Worm (Caenorhabditis elegans) whole organism, L1 larva: ENCODE results near the gene nhr-138.

ENCODE experiments used
- C16A3.4 ChIP-seq: fragments of 150-350 bp; optimal IDR thresholded peaks from 2 replicates; lab custom pipeline; 2014; ENCODE audit warnings: missing biosample characterization, missing genetic modification characterization
- alr-1 ChIP-seq: fragments of 200-800 bp; sonication (Bioruptor generic); optimal IDR thresholded peaks from 2 replicates; lab custom pipeline; 2018; ENCODE audit warnings: borderline replicate concordance, mild to moderate bottlenecking, missing genetic modification characterization, missing compliant biosample characterization
- ama-1 ChIP-seq: fragments of 150-350 bp; optimal IDR thresholded peaks from 2 replicates; lab custom pipeline; 2014
- ceh-63 ChIP-seq: fragments of 200-800 bp; sonication (Bioruptor generic); optimal IDR thresholded peaks from 2 replicates; lab custom pipeline; 2018; ENCODE audit warnings: mild to moderate bottlenecking, missing genetic modification characterization, missing compliant biosample characterization
- ceh-8 ChIP-seq: fragments of 200-800 bp; sonication (Bioruptor generic); optimal IDR thresholded peaks from 2 replicates; lab custom pipeline; 2018; ENCODE audit warnings: mild to moderate bottlenecking, missing genetic modification characterization, moderate library complexity, missing compliant biosample characterization
- ceh-82 ChIP-seq, 3 experiments: fragments of 150-350 bp in 1 of 3; sonication (generic microtip) in 2 of 3; optimal IDR thresholded peaks; 2 replicates each; lab custom pipeline; 2014 to 2017; ENCODE audit warnings: missing biosample characterization in 3 of 3, missing genetic modification characterization in 3 of 3
- dsc-1 ChIP-seq: sonication (generic microtip); optimal IDR thresholded peaks from 2 replicates; lab custom pipeline; 2016; ENCODE audit warnings: mild to moderate bottlenecking, missing genetic modification characterization, missing compliant biosample characterization
- egl-13 ChIP-seq: sonication (generic microtip); optimal IDR thresholded peaks from 2 replicates; lab custom pipeline; 2016; ENCODE audit warnings: missing genotype, missing genetic modification reagents, missing genetic modification characterization, missing compliant biosample characterization
- elt-2 ChIP-seq: sonication (generic microtip); optimal IDR thresholded peaks from 2 replicates; lab custom pipeline; 2016; ENCODE audit warnings: missing genetic modification characterization, mild to moderate bottlenecking, inconsistent platforms, missing compliant biosample characterization, missing genetic modification reagents
- fkh-10 ChIP-seq: sonication (generic microtip); optimal IDR thresholded peaks from 2 replicates; lab custom pipeline; 2017; ENCODE audit warnings: missing biosample characterization, missing genetic modification reagents, missing genetic modification characterization
- fkh-8 ChIP-seq: sonication (generic microtip); optimal IDR thresholded peaks from 2 replicates; lab custom pipeline; 2016; ENCODE audit warnings: mild to moderate bottlenecking, missing genetic modification characterization, missing compliant biosample characterization
- fos-1 ChIP-seq: fragments of 150-350 bp; optimal IDR thresholded peaks from 2 replicates; lab custom pipeline; 2014; ENCODE audit warnings: missing biosample characterization, missing genetic modification characterization
- irx-1 ChIP-seq: sonication (generic microtip); optimal IDR thresholded peaks from 2 replicates; lab custom pipeline; 2016; ENCODE audit warnings: missing genetic modification characterization, missing compliant biosample characterization
- isw-1 ChIP-seq: fragments of 200-800 bp; sonication (Bioruptor generic); IDR thresholded peaks from 2 replicates; pipeline ENCODE4 v1.3.6; 2022; ENCODE audit warnings: missing genetic modification characterization, missing compliant biosample characterization
- lin-14 ChIP-seq: fragments of 200-800 bp; sonication (Bioruptor generic); optimal IDR thresholded peaks from 2 replicates; lab custom pipeline; 2018; ENCODE audit warnings: mild to moderate bottlenecking, missing genetic modification characterization, moderate library complexity, missing compliant biosample characterization
- lin-35 ChIP-seq, 2 experiments: fragments of 150-350 bp; optimal IDR thresholded peaks; 2 replicates each; lab custom pipeline; 2014; ENCODE audit warnings: missing biosample characterization in 2 of 2, missing genetic modification characterization in 2 of 2, missing genetic modification reagents in 2 of 2
- lin-39 ChIP-seq: fragments of 150-350 bp; optimal IDR thresholded peaks from 2 replicates; lab custom pipeline; 2014; ENCODE audit warnings: missing biosample characterization, missing genetic modification reagents, missing genetic modification characterization
- lsy-2 ChIP-seq, 2 experiments: fragments of 150-350 bp; optimal IDR thresholded peaks; 2 replicates each; lab custom pipeline; 2014; ENCODE audit warnings: missing biosample characterization in 2 of 2, missing genetic modification characterization in 2 of 2
- mab-9 ChIP-seq: fragments of 200-800 bp; sonication (Bioruptor generic); IDR thresholded peaks from 2 replicates; pipeline ENCODE4 v1.3.6; 2022; ENCODE audit warnings: missing genetic modification reagents, missing genetic modification characterization, missing compliant biosample characterization
- mef-2 ChIP-seq: fragments of 150-350 bp; optimal IDR thresholded peaks from 2 replicates; lab custom pipeline; 2014; ENCODE audit warnings: missing biosample characterization, missing genetic modification characterization
- nhr-28 ChIP-seq: fragments of 150-350 bp; optimal IDR thresholded peaks from 2 replicates; lab custom pipeline; 2014; ENCODE audit warnings: missing biosample characterization, missing genetic modification characterization
- nhr-47 ChIP-seq: sonication (generic microtip); optimal IDR thresholded peaks from 2 replicates; lab custom pipeline; 2016; ENCODE audit warnings: mild to moderate bottlenecking, missing genetic modification characterization, moderate library complexity, missing compliant biosample characterization
- nhr-71 ChIP-seq: sonication (generic microtip); optimal IDR thresholded peaks from 2 replicates; lab custom pipeline; 2016; ENCODE audit warnings: mild to moderate bottlenecking, missing genetic modification characterization, moderate library complexity, missing compliant biosample characterization
- nhr-76 ChIP-seq: sonication (generic microtip); optimal IDR thresholded peaks from 2 replicates; lab custom pipeline; 2017; ENCODE audit warnings: missing biosample characterization, missing genetic modification characterization
- nhr-85 ChIP-seq: sonication (generic microtip); peaks from one replicate; lab custom pipeline; 2016; ENCODE audit warnings: missing genetic modification characterization, inconsistent platforms, missing compliant biosample characterization
- pag-3 ChIP-seq: sonication (generic microtip); optimal IDR thresholded peaks from 2 replicates; lab custom pipeline; 2017; ENCODE audit warnings: missing genetic modification characterization, mild to moderate bottlenecking, missing compliant biosample characterization, antibody characterized with exemption, borderline replicate concordance; ENCODE audit not compliant: insufficient read depth
- pax-3 ChIP-seq: fragments of 200-800 bp; sonication (Bioruptor generic); optimal IDR thresholded peaks from 2 replicates; lab custom pipeline; 2018; ENCODE audit warnings: mild to moderate bottlenecking, missing genetic modification characterization, moderate library complexity, missing compliant biosample characterization
- skn-1 ChIP-seq: fragments of 150-350 bp; optimal IDR thresholded peaks from 2 replicates; lab custom pipeline; 2014; ENCODE audit warnings: missing biosample characterization, missing genetic modification characterization
- sox-4 ChIP-seq: sonication (generic microtip); optimal IDR thresholded peaks from 2 replicates; lab custom pipeline; 2016; ENCODE audit warnings: missing genetic modification characterization, missing compliant biosample characterization
- sup-37 ChIP-seq: fragments of 200-800 bp; sonication (Bioruptor generic); optimal IDR thresholded peaks from 2 replicates; lab custom pipeline; 2018; ENCODE audit warnings: mild to moderate bottlenecking, missing genetic modification characterization, missing compliant biosample characterization
- swsn-7 ChIP-seq: sonication (generic microtip); optimal IDR thresholded peaks from 2 replicates; lab custom pipeline; 2016; ENCODE audit warnings: missing genetic modification characterization, missing compliant biosample characterization
- tlp-1 ChIP-seq: fragments of 150-350 bp; optimal IDR thresholded peaks from 2 replicates; lab custom pipeline; 2014; ENCODE audit warnings: missing biosample characterization, missing genetic modification characterization
- unc-62 ChIP-seq: fragments of 150-350 bp; optimal IDR thresholded peaks from 2 replicates; lab custom pipeline; 2014; ENCODE audit warnings: missing biosample characterization, missing genetic modification reagents, missing genetic modification characterization
- zip-4 ChIP-seq: fragments of 200-800 bp; sonication (Bioruptor generic); optimal IDR thresholded peaks from 2 replicates; lab custom pipeline; 2018; ENCODE audit warnings: mild to moderate bottlenecking, missing genetic modification characterization, moderate library complexity, missing compliant biosample characterization
- ztf-4 ChIP-seq: fragments of 150-350 bp; optimal IDR thresholded peaks from 2 replicates; lab custom pipeline; 2014; ENCODE audit warnings: missing biosample characterization, missing genetic modification characterization

nhr-138 gene

DNA sequence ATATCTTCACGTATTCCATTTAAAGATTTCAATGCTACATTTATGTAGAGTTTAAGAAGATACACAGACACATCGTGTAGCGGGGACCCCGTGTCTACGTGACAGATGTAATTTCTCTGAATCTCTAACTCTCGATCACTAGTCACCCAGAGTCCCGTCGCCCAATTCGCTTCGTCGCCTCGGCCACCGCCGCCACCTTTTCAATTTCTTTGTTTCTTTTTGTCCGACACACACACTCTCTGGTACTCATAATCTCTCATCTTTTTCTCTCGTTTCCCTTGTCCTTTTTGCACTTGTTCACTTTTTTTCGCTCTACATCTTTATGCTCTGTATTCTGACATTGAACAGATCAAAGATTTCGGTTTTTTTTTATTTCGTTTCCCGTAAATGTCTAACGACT is 6.7 kb upstream of the nhr-138 start (continued):
- TF ChIP-seq pag-3 (tag; lab: Kevin White, UChicago) (peak; percentile 20), ceh-82 (tag; optimal IDR thresholded peaks at IDR 0.05; lab: Kevin White, UChicago) (peak in 2 of 3 experiments; percentile 48 to 53), sox-4 (tag; lab: Kevin White, UChicago) (no peak), fos-1 (peak; percentile 68), ama-1 (no peak), mef-2 (tag; lab: Kevin White, UChicago) (peak; percentile 35), fkh-8 (tag; lab: Kevin White, UChicago) (peak; percentile 87), ztf-4 (tag; lab: Kevin White, UChicago) (peak; percentile 41), lsy-2 (tag; optimal IDR thresholded peaks at IDR 0.05; lab: Kevin White, UChicago) (peak; percentile 30 to 84), alr-1 (tag; lab: Kevin White, UChicago) (no peak), mab-9 (GFP tag; lab: Robert Waterston, UW) (no peak), zip-4 (no peak), ceh-63 (GFP tag; lab: Kevin White, UChicago) (no peak), unc-62 (no peak), nhr-71 (tag; lab: Kevin White, UChicago) (peak; percentile 90), nhr-85 (peak; percentile 92)

DNA sequence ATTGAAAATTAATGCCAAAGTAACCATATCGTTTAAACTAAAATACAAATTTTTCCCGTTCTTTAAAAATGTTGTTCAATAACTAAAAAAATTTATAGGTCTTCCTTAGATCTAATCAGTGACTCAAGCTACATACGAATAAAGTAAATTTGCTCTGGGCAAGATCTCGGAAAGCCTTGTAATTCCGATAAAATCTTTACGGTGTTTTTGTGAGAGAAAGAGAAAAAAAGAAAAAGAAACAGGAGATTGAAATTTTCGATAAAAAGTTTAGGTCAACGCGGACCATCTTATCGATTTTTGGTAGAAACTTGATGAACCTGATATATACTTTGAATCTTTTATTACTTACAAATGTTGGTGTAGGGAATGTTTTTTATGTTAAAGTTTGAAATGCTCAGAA is 1.9 kb upstream of the nhr-138 start:
- TF ChIP-seq nhr-85 = peak; percentile 79
- TF ChIP-seq lin-39 (tag; lab: Kevin White, UChicago) = no peak

DNA sequence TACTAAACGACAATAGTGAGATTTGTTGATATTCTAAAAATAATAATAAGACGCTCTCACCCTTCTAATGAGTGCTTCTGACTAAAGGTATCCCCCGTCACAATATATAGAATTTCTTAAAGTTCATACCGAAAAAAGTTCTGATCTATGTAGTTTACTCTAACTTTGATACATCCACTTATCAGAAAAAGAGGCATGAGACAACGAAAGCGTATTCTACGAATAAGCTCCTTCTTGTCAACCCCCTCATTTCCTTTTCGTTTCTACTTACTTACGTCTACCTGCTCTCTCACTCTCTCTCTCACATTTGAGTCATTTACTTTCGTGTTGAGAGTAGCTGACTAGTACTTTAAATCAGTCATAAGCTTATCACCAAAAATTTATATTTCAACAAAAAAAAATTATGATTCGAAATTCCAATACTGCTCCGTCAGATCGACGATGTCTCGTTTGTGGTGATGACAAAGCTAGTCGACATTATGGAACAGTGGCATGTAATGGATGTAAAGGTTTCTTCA is 476 bp downstream of the nhr-138 start:
- TF ChIP-seq pax-3 (tag; lab: Kevin White, UChicago) (peak; percentile 54), lin-14 (GFP tag; lab: Kevin White, UChicago) (peak; percentile 29), dsc-1 (tag; lab: Kevin White, UChicago) (peak; percentile 69), C16A3.4 (no peak), swsn-7 (tag; lab: Kevin White, UChicago) (peak; percentile 14), nhr-71 (tag; lab: Kevin White, UChicago) (peak; percentile 84), nhr-47 (tag; lab: Kevin White, UChicago) (peak; percentile 57), fkh-8 (tag; lab: Kevin White, UChicago) (peak; percentile 96), sox-4 (tag; lab: Kevin White, UChicago) (peak; percentile 9), lsy-2 (tag; optimal IDR thresholded peaks at IDR 0.05; lab: Kevin White, UChicago) (peak in 1 of 2 experiments; percentile 15), skn-1 (tag; lab: Kevin White, UChicago) (no peak), nhr-28 (tag; lab: Kevin White, UChicago) (no peak)

DNA sequence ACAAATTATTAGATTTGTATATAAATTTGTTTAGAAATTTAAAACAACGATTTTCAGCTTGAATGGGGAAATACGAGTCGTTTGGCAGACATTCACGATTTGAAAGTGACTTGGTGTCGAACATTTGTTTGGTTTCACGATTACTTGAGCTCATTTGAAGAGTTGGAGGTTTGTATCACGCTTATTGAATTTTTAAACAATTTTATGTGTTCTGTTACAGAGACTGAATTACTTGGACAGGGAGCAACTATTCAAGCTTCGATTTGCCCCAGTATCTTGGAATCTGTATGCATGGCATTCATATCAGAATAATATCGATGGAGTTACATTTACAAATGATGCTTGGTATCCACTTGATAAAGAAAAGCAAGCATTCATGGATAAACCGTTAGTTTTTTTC is 2.2 kb downstream of the nhr-138 start:
- no peak for TF ChIP-seq swsn-7 (tag; lab: Kevin White, UChicago)
- no peak for TF ChIP-seq ztf-4 (tag; lab: Kevin White, UChicago)
- no peak for TF ChIP-seq egl-13 (tag; lab: Kevin White, UChicago)
- TF ChIP-seq lin-14 (GFP tag; lab: Kevin White, UChicago) = no peak
- TF ChIP-seq isw-1 (GFP tag; lab: Robert Waterston, UW) = no peak
- no peak for TF ChIP-seq sup-37 (GFP tag; lab: Kevin White, UChicago)
- no peak for TF ChIP-seq nhr-76
- no peak for TF ChIP-seq sox-4 (tag; lab: Kevin White, UChicago)
- TF ChIP-seq mab-9 (GFP tag; lab: Robert Waterston, UW) = no peak
- TF ChIP-seq irx-1 (tag; lab: Kevin White, UChicago) = no peak
- no peak for TF ChIP-seq dsc-1 (tag; lab: Kevin White, UChicago)
- TF ChIP-seq elt-2 (tag; lab: Kevin White, UChicago) = no peak
- TF ChIP-seq lin-35 (GFP tag; optimal IDR thresholded peaks at IDR 0.05; lab: Kevin White, UChicago) = no peak
- no peak for TF ChIP-seq ceh-8 (GFP tag; lab: Kevin White, UChicago)
- no peak for TF ChIP-seq fkh-10 (GFP tag; lab: Kevin White, UChicago)
- TF ChIP-seq tlp-1 (tag; lab: Kevin White, UChicago) = no peak
